Fruit fly (Drosophila melanogaster) whole organism, embryonic: ENCODE results near the gene tw.
A peak's percentile ranks its signal among the peaks of the same experiment; 100 is the strongest.

Source experiments
- ATbp ChIP-seq: fragments of 200-800 bp; sonication (Bioruptor generic); optimal IDR thresholded peaks from 2 replicates; lab custom pipeline; 2017; ENCODE audit warnings: missing biosample characterization, mild to moderate bottlenecking, missing genetic modification characterization, missing genetic modification reagents
- Ada2b ChIP-seq: fragments of 200-800 bp; sonication (Bioruptor generic); IDR thresholded peaks from 2 replicates; pipeline ENCODE4 v1.3.6; 2022; ENCODE audit warnings: missing biosample characterization, missing genetic modification characterization
- Atf6 ChIP-seq: fragments of 200-800 bp; sonication (Bioruptor generic); IDR thresholded peaks from 2 replicates; pipeline ENCODE4 v1.3.6; 2022; ENCODE audit warnings: missing biosample characterization, missing genetic modification characterization
- CG10321 ChIP-seq: fragments of 200-800 bp; sonication (Bioruptor generic); IDR thresholded peaks from 2 replicates; pipeline ENCODE4 v1.3.6; 2022; ENCODE audit warnings: missing biosample characterization, missing genetic modification characterization
- CG10979 ChIP-seq: fragments of 200-800 bp; sonication (Bioruptor generic); optimal IDR thresholded peaks from 2 replicates; lab custom pipeline; 2018; ENCODE audit warnings: missing biosample characterization, mild to moderate bottlenecking, missing genetic modification characterization, moderate library complexity
- CG11247 ChIP-seq: fragments of 200-800 bp; sonication (Bioruptor generic); IDR thresholded peaks from 2 replicates; pipeline ENCODE4 v1.3.6; 2022; ENCODE audit warnings: missing biosample characterization, missing genetic modification characterization
- CG12219 ChIP-seq: fragments of 200-800 bp; sonication (Bioruptor generic); optimal IDR thresholded peaks from 3 replicates; lab custom pipeline; 2018; ENCODE audit warnings: missing biosample characterization, mild to moderate bottlenecking, missing genetic modification characterization
- CG12391 ChIP-seq: fragments of 200-800 bp; sonication (Bioruptor generic); optimal IDR thresholded peaks from 3 replicates; lab custom pipeline; 2018; ENCODE audit warnings: missing biosample characterization, mild to moderate bottlenecking, missing genetic modification characterization, moderate library complexity
- CG13296 ChIP-seq: fragments of 200-800 bp; sonication (Bioruptor generic); optimal IDR thresholded peaks from 3 replicates; lab custom pipeline; 2018; ENCODE audit warnings: missing biosample characterization, mild to moderate bottlenecking, missing genetic modification characterization
- CG13424 ChIP-seq: fragments of 200-800 bp; sonication (Bioruptor generic); optimal IDR thresholded peaks from 2 replicates; lab custom pipeline; 2019; ENCODE audit warnings: missing biosample characterization, mild to moderate bottlenecking, missing genetic modification characterization, moderate library complexity
- CG13624 ChIP-seq: fragments of 200-800 bp; sonication (Bioruptor generic); optimal IDR thresholded peaks from 2 replicates; lab custom pipeline; 2016; ENCODE audit warnings: missing biosample characterization, missing genetic modification characterization
- CG16779 ChIP-seq: fragments of 200-800 bp; sonication (Bioruptor generic); IDR thresholded peaks from 2 replicates; pipeline ENCODE4 v1.3.6; 2022; ENCODE audit warnings: missing biosample characterization, missing genetic modification characterization
- CG17912 ChIP-seq: fragments of 200-800 bp; sonication (Bioruptor generic); optimal IDR thresholded peaks from 2 replicates; lab custom pipeline; 2018; ENCODE audit warnings: missing biosample characterization, mild to moderate bottlenecking, missing genetic modification characterization
- CG18764 ChIP-seq: fragments of 200-800 bp; sonication (Bioruptor generic); optimal IDR thresholded peaks from 3 replicates; lab custom pipeline; 2016; ENCODE audit warnings: missing biosample characterization, missing genetic modification characterization
- CG31224 ChIP-seq: fragments of 200-800 bp; sonication (Bioruptor generic); IDR thresholded peaks from 2 replicates; pipeline ENCODE4 v1.3.6; 2022; ENCODE audit warnings: missing biosample characterization, missing genetic modification characterization
- CG4360 ChIP-seq: fragments of 200-800 bp; sonication (Bioruptor generic); IDR thresholded peaks from 2 replicates; pipeline ENCODE4 v1.3.6; 2022; ENCODE audit warnings: missing biosample characterization, missing genetic modification characterization
- CG6272 ChIP-seq: fragments of 200-800 bp; sonication (Bioruptor generic); IDR thresholded peaks from 2 replicates; pipeline ENCODE4 v1.3.6; 2022; ENCODE audit warnings: missing biosample characterization, missing genetic modification characterization
- CG8478 ChIP-seq: fragments of >200 bp; optimal IDR thresholded peaks from 2 replicates; lab custom pipeline; 2018
- CG9797 ChIP-seq: fragments of 200-800 bp; sonication (Bioruptor generic); optimal IDR thresholded peaks from 3 replicates; lab custom pipeline; 2018; ENCODE audit warnings: missing biosample characterization, mild to moderate bottlenecking, missing genetic modification characterization
- Dll ChIP-seq: fragments of 200-800 bp; sonication (Bioruptor generic); IDR thresholded peaks from 4 replicates; pipeline ENCODE4 v1.3.6; 2022; ENCODE audit warnings: missing biosample characterization, missing genetic modification characterization; ENCODE audit not compliant: partially characterized antibody
- Dp ChIP-seq: fragments of 200-800 bp; sonication (Bioruptor generic); optimal IDR thresholded peaks from 2 replicates; lab custom pipeline; 2018; ENCODE audit warnings: missing biosample characterization, mild to moderate bottlenecking, missing genetic modification characterization, moderate library complexity
- E2f1 ChIP-seq: fragments of 200-800 bp; sonication (Bioruptor generic); IDR thresholded peaks from 2 replicates; pipeline ENCODE4 v1.3.6; 2022; ENCODE audit warnings: missing biosample characterization, missing genetic modification characterization
- Ets65A ChIP-seq: fragments of 200-800 bp; sonication (Bioruptor generic); peaks from one replicate; lab custom pipeline; 2016; ENCODE audit warnings: missing biosample characterization, missing genetic modification characterization
- Fer1 ChIP-seq: fragments of 200-800 bp; sonication (Bioruptor generic); optimal IDR thresholded peaks from 2 replicates; lab custom pipeline; 2017; ENCODE audit warnings: missing biosample characterization, mild to moderate bottlenecking, missing genetic modification characterization
- HmgD ChIP-seq: fragments of 200-800 bp; sonication (Bioruptor generic); optimal IDR thresholded peaks from 3 replicates; lab custom pipeline; 2016; ENCODE audit warnings: missing biosample characterization, missing genetic modification characterization
- HmgZ ChIP-seq: fragments of 200-800 bp; sonication (Bioruptor generic); optimal IDR thresholded peaks from 2 replicates; lab custom pipeline; 2018; ENCODE audit warnings: missing biosample characterization, mild to moderate bottlenecking, missing genetic modification characterization
- Lhr ChIP-seq: fragments of 200-800 bp; sonication (Bioruptor generic); optimal IDR thresholded peaks from 3 replicates; lab custom pipeline; 2017; ENCODE audit warnings: mild to moderate bottlenecking, missing biosample characterization, missing genetic modification reagents, missing genetic modification characterization
- NFAT ChIP-seq: fragments of 200-800 bp; sonication (Bioruptor generic); IDR thresholded peaks from 2 replicates; pipeline ENCODE4 v1.3.6; 2022; ENCODE audit warnings: missing biosample characterization, missing genetic modification characterization
- Neu2 ChIP-seq: fragments of 200-800 bp; sonication (Bioruptor generic); optimal IDR thresholded peaks from 3 replicates; lab custom pipeline; 2016; ENCODE audit warnings: missing biosample characterization, missing genetic modification characterization, borderline replicate concordance
- YL-1 ChIP-seq: fragments of 200-800 bp; sonication (Bioruptor generic); optimal IDR thresholded peaks from 3 replicates; lab custom pipeline; 2017; ENCODE audit warnings: missing biosample characterization, mild to moderate bottlenecking, missing genetic modification characterization
- br ChIP-seq: fragments of >200 bp; optimal IDR thresholded peaks from 2 replicates; lab custom pipeline; 2017
- croc ChIP-seq: fragments of 200-800 bp; sonication (Bioruptor generic); conservative IDR thresholded peaks from 3 replicates; pipeline ENCODE4 v1.3.6; 2022; ENCODE audit warnings: missing biosample characterization, missing genetic modification characterization
- dysf ChIP-seq: fragments of 200-800 bp; sonication (Bioruptor generic); IDR thresholded peaks from 3 replicates; pipeline ENCODE4 v1.3.6; 2022; ENCODE audit warnings: missing biosample characterization, missing genetic modification characterization
- grau ChIP-seq: fragments of 200-800 bp; optimal IDR thresholded peaks from 3 replicates; lab custom pipeline; 2019; ENCODE audit warnings: missing biosample characterization, mild to moderate bottlenecking, missing genetic modification characterization, moderate library complexity
- hkb ChIP-seq, 2 experiments: fragments of 200-800 bp in 1 of 2; fragments of >200 bp in 1 of 2; sonication (Bioruptor generic) in 1 of 2; IDR thresholded peaks in 1 of 2; optimal IDR thresholded peaks in 1 of 2; 2 replicates each; pipeline versions ENCODE4 v1.3.6 to Lab custom; 2017 to 2022; ENCODE audit warnings: missing biosample characterization in 1 of 2, missing genetic modification characterization in 1 of 2
- kay ChIP-seq: fragments of 200-800 bp; sonication (Bioruptor generic); optimal IDR thresholded peaks from 2 replicates; lab custom pipeline; 2016; ENCODE audit warnings: missing biosample characterization, missing genetic modification characterization
- lmd ChIP-seq: fragments of 200-800 bp; sonication (Bioruptor generic); IDR thresholded peaks from 2 replicates; pipeline ENCODE4 v1.3.6; 2022; ENCODE audit warnings: missing biosample characterization, missing genetic modification characterization
- nom ChIP-seq: fragments of 200-800 bp; sonication (Bioruptor generic); optimal IDR thresholded peaks from 2 replicates; lab custom pipeline; 2017; ENCODE audit warnings: missing biosample characterization, missing genetic modification characterization, mild to moderate bottlenecking, moderate library complexity, missing genetic modification reagents
- pho ChIP-seq: fragments of 200-800 bp; sonication (Bioruptor generic); optimal IDR thresholded peaks from 2 replicates; lab custom pipeline; 2016; ENCODE audit warnings: missing biosample characterization, missing genetic modification characterization
- psq ChIP-seq: fragments of 200-800 bp; sonication (Bioruptor generic); optimal IDR thresholded peaks from 2 replicates; lab custom pipeline; 2017; ENCODE audit warnings: missing biosample characterization, missing genetic modification characterization
- sens ChIP-seq: fragments of 200-800 bp; sonication (Bioruptor generic); peaks from one replicate; lab custom pipeline; 2016; ENCODE audit warnings: missing biosample characterization, missing genetic modification characterization
- sna ChIP-seq: fragments of 200-800 bp; sonication (Bioruptor generic); IDR thresholded peaks from 2 replicates; pipeline ENCODE4 v1.3.6; 2022; ENCODE audit warnings: missing biosample characterization, missing genetic modification characterization; ENCODE audit not compliant: partially characterized antibody
- ssp ChIP-seq: fragments of 200-800 bp; sonication (Bioruptor generic); IDR thresholded peaks from 2 replicates; pipeline ENCODE4 v1.3.6; 2022; ENCODE audit warnings: missing biosample characterization, missing genetic modification characterization
- tap ChIP-seq: fragments of 200-800 bp; optimal IDR thresholded peaks from 3 replicates; lab custom pipeline; 2019; ENCODE audit warnings: missing biosample characterization, mild to moderate bottlenecking, missing genetic modification characterization, moderate library complexity
- toy ChIP-seq: fragments of 200-800 bp; sonication (Bioruptor generic); IDR thresholded peaks from 2 replicates; pipeline ENCODE4 v1.3.6; 2022; ENCODE audit warnings: missing biosample characterization, missing genetic modification characterization
- unc-4 ChIP-seq: fragments of 200-800 bp; sonication (Bioruptor generic); IDR thresholded peaks from 2 replicates; pipeline ENCODE4 v1.3.6; 2022; ENCODE audit warnings: missing biosample characterization, missing genetic modification characterization; ENCODE audit not compliant: partially characterized antibody
- usp ChIP-seq: fragments of >200 bp; optimal IDR thresholded peaks from 2 replicates; lab custom pipeline; 2017; ENCODE audit warnings: missing biosample characterization, missing genetic modification characterization
- zen2 ChIP-seq: fragments of 200-800 bp; sonication (Bioruptor generic); IDR thresholded peaks from 3 replicates; pipeline ENCODE4 v1.3.6; 2022; ENCODE audit warnings: missing biosample characterization, missing genetic modification characterization; ENCODE audit not compliant: partially characterized antibody
- zf30C ChIP-seq: fragments of 200-800 bp; sonication (Bioruptor generic); optimal IDR thresholded peaks from 3 replicates; lab custom pipeline; 2018; ENCODE audit warnings: missing biosample characterization, mild to moderate bottlenecking, missing genetic modification characterization
- zfh2 ChIP-seq: fragments of 200-800 bp; sonication (Bioruptor generic); optimal IDR thresholded peaks from 2 replicates; lab custom pipeline; 2016; ENCODE audit warnings: missing biosample characterization, missing genetic modification characterization

Gene tw

DNA sequence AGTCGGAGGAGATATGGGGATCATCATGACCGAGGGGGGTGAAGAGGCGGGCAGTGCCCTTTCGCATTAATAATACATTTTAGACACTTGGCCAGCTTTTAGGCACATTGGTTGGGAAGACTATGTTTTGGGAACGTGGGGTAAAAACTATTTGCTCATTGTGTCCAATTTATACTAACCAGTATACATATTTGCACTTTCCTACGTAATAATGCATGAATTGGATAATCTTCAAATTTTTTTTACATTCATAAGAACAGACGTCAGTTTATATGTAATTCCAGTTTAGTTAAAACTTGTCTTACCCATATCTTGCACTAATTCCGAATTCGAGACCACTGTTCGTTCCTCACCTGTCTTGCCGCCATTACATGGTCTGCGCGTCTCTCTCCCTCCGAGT is 5.2 kb upstream of the tw start (continued):
- TF ChIP-seq CG13296 (GFP tag; lab: Kevin White, UChicago): no peak
- no peak for TF ChIP-seq Dll (GFP tag; lab: Robert Waterston, UW)
- TF ChIP-seq CG12391 (tag; lab: Kevin White, UChicago): peak; percentile 8
- TF ChIP-seq lmd (GFP tag; lab: Robert Waterston, UW): peak; percentile 25; the same call in 1 of the 2 replicates
- TF ChIP-seq CG13424: peak; percentile 37
- TF ChIP-seq pho: no peak
- no peak for TF ChIP-seq CG10321 (GFP tag; lab: Robert Waterston, UW)
- TF ChIP-seq Ets65A (GFP tag; lab: Kevin White, UChicago): no peak
- peak; percentile 22 for TF ChIP-seq Fer1 (GFP tag; lab: Kevin White, UChicago)
- TF ChIP-seq nom (GFP tag; lab: Kevin White, UChicago): peak; percentile 14
- no peak for TF ChIP-seq Atf6 (GFP tag; lab: Robert Waterston, UW)

DNA sequence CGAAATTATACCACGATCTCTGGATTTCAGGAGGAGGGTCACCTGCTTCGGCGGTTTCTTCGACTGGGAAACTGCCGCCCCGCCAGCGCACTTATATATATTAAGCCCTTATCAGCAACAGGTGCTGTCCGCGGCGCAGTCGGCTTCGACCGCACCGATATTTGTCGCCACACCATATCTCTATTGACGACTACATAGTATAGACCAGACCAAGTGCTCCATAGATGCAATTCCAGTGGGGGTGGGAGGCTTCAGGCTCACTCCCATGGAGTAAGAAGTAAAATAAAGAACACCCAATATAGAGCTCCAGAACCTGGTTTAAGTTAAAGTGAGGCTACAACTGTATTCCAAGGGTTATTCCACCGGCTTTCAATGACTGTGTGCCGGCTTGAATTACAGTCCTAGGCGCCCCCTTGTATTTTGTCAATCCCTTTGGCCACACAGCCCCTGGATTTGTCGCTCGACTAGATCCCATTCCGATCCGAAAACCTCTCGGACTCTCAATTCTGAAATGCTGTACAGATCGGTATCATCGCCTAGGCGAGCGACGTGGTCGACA is 5.6 kb downstream of the tw start, which contains the start of gene CG13360:
TSS of gene CG13360 (minus strand) at position 51 of the 559 bp plus-strand sequence.
- no peak for TF ChIP-seq CG4360 (GFP tag; lab: Robert Waterston, UW)
- TF ChIP-seq Lhr (GFP tag; lab: Kevin White, UChicago): no peak
- TF ChIP-seq CG6272: no peak
- TF ChIP-seq Ada2b (GFP tag; lab: Robert Waterston, UW): no peak
- TF ChIP-seq zfh2 (GFP tag; lab: Kevin White, UChicago): no peak
- TF ChIP-seq grau (tag; lab: Kevin White, UChicago): no peak
- TF ChIP-seq Neu2 (GFP tag; lab: Kevin White, UChicago): no peak
- TF ChIP-seq YL-1 (GFP tag; lab: Kevin White, UChicago): no peak
- TF ChIP-seq CG9797 (GFP tag; lab: Kevin White, UChicago): no peak
- TF ChIP-seq CG11247 (GFP tag; lab: Robert Waterston, UW): no peak
- no peak for TF ChIP-seq croc
- no peak for TF ChIP-seq kay (GFP tag; lab: Kevin White, UChicago)
- TF ChIP-seq NFAT (GFP tag; lab: Robert Waterston, UW): no peak
- TF ChIP-seq CG10979 (tag; lab: Kevin White, UChicago): no peak
- TF ChIP-seq dysf (GFP tag; lab: Robert Waterston, UW): no peak
- no peak for TF ChIP-seq CG8478 (lab: Kevin White, UChicago)
- TF ChIP-seq CG16779: no peak
- no peak for TF ChIP-seq zf30C (GFP tag; lab: Kevin White, UChicago)

DNA sequence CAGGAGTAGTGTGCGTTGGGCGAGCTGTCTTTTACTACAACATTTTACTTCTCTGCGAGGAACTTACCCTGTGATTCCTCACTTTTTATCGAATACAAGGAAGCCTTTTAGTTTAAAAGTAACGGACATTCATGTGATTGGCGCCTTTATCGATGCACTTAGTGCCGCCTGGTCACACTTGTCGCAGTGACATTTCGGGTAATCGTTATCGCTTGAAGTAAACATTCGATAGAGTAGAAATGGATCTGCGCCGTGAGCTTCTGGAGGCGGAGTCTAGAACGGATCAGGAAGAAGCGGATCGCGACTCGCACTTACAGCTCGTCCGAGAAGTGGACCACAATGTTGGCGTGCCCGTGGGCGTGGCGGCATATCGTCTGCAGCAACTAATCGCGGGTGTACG is 8.4 kb downstream of the tw start, which contains the start of gene CG16989:
TSS of gene CG16989 (plus strand) at position 225 of the 400 bp plus-strand sequence.
- TF ChIP-seq hkb (optimal IDR thresholded peaks at IDR 0.05; lab: Kevin White, UChicago): no peak
- no peak for TF ChIP-seq hkb (GFP tag; IDR thresholded peaks at IDR 0.05; lab: Robert Waterston, UW)
- peak; percentile 38; the same call in 1 of the 2 replicates for TF ChIP-seq sna (GFP tag; lab: Robert Waterston, UW)
- no peak for TF ChIP-seq tap (tag; lab: Kevin White, UChicago)
- no peak for TF ChIP-seq psq (GFP tag; lab: Kevin White, UChicago)
- TF ChIP-seq toy (GFP tag; lab: Robert Waterston, UW): no peak
- TF ChIP-seq CG18764 (GFP tag; lab: Kevin White, UChicago): no peak
- no peak for TF ChIP-seq ssp (GFP tag; lab: Robert Waterston, UW)
- TF ChIP-seq Ada2b (GFP tag; lab: Robert Waterston, UW): no peak
- no peak for TF ChIP-seq usp
- TF ChIP-seq HmgD (GFP tag; lab: Kevin White, UChicago): no peak
- TF ChIP-seq unc-4 (GFP tag; lab: Robert Waterston, UW): peak; percentile 51
- no peak for TF ChIP-seq CG12219 (GFP tag; lab: Kevin White, UChicago)
- TF ChIP-seq zen2 (GFP tag; lab: Robert Waterston, UW): 0 out of 3 replicates have a peak, but pooled peaks have one; percentile 29
- TF ChIP-seq Dp: peak; percentile 87
- peak; percentile 92 for TF ChIP-seq E2f1 (GFP tag; lab: Robert Waterston, UW)
- no peak for TF ChIP-seq CG17912 (GFP tag; lab: Kevin White, UChicago)
- no peak for TF ChIP-seq ATbp (GFP tag; lab: Kevin White, UChicago)
- TF ChIP-seq br (lab: Kevin White, UChicago): no peak
- TF ChIP-seq sens (GFP tag; lab: Kevin White, UChicago): no peak
- peak; percentile 35 for TF ChIP-seq HmgZ
- peak; percentile 51 for TF ChIP-seq CG13624 (GFP tag; lab: Kevin White, UChicago)
- no peak for TF ChIP-seq CG31224 (GFP tag; lab: Robert Waterston, UW)
